Fruit fly (Drosophila melanogaster) whole organism, embryonic: ENCODE data around the gene tHMG1.

ENCODE experiments used
- Aef1 ChIP-seq: fragments of 200-800 bp; sonication (Bioruptor generic); IDR thresholded peaks from 3 replicates; pipeline ENCODE4 v1.3.6; 2022; ENCODE audit warnings: missing biosample characterization, missing genetic modification characterization
- Atf3 ChIP-seq: fragments of 200-800 bp; sonication (Bioruptor generic); optimal IDR thresholded peaks from 3 replicates; lab custom pipeline; 2016; ENCODE audit warnings: missing biosample characterization, missing genetic modification characterization
- B-H1 ChIP-seq: fragments of 200-800 bp; sonication (Bioruptor generic); IDR thresholded peaks from 3 replicates; pipeline ENCODE4 v1.3.6; 2022; ENCODE audit warnings: missing biosample characterization, missing genetic modification characterization
- CG12744 ChIP-seq: fragments of 200-800 bp; sonication (Bioruptor generic); optimal IDR thresholded peaks from 2 replicates; lab custom pipeline; 2016; ENCODE audit warnings: missing biosample characterization, missing genetic modification characterization
- CG13287 ChIP-seq: fragments of 200-800 bp; sonication (Bioruptor generic); IDR thresholded peaks from 2 replicates; pipeline ENCODE4 v1.3.6; 2022; ENCODE audit warnings: missing biosample characterization, missing genetic modification characterization; ENCODE audit not compliant: partially characterized antibody
- CG13775 ChIP-seq: fragments of 200-800 bp; sonication (Bioruptor generic); optimal IDR thresholded peaks from 3 replicates; lab custom pipeline; 2017; ENCODE audit warnings: missing biosample characterization, mild to moderate bottlenecking, missing genetic modification characterization
- CG14014 ChIP-seq: fragments of 200-800 bp; sonication (Bioruptor generic); IDR thresholded peaks from 2 replicates; pipeline ENCODE4 v1.3.6; 2022; ENCODE audit warnings: missing biosample characterization, missing genetic modification characterization
- CG18011 ChIP-seq: fragments of 200-800 bp; sonication (Bioruptor generic); optimal IDR thresholded peaks from 2 replicates; lab custom pipeline; 2017; ENCODE audit warnings: missing biosample characterization, missing genetic modification characterization, mild to moderate bottlenecking, moderate library complexity, missing genotype
- CG18764 ChIP-seq: fragments of 200-800 bp; sonication (Bioruptor generic); optimal IDR thresholded peaks from 3 replicates; lab custom pipeline; 2016; ENCODE audit warnings: missing biosample characterization, missing genetic modification characterization
- CG2875 ChIP-seq: fragments of 200-800 bp; sonication (Bioruptor generic); optimal IDR thresholded peaks from 2 replicates; lab custom pipeline; 2017; ENCODE audit warnings: missing biosample characterization, mild to moderate bottlenecking, missing genetic modification characterization, missing genetic modification reagents
- CG3281 ChIP-seq: fragments of 200-800 bp; sonication (Bioruptor generic); optimal IDR thresholded peaks from 3 replicates; lab custom pipeline; 2017; ENCODE audit warnings: missing biosample characterization, mild to moderate bottlenecking, missing genetic modification characterization
- CG34422 ChIP-seq: fragments of 200-800 bp; sonication (Bioruptor generic); IDR thresholded peaks from 3 replicates; pipeline ENCODE4 v1.3.6; 2022; ENCODE audit warnings: missing biosample characterization, missing genetic modification characterization
- CG4707 ChIP-seq: fragments of 200-800 bp; sonication (Bioruptor generic); optimal IDR thresholded peaks from 2 replicates; lab custom pipeline; 2018; ENCODE audit warnings: missing biosample characterization, mild to moderate bottlenecking, missing genetic modification characterization, moderate library complexity
- CG4730 ChIP-seq: fragments of 200-800 bp; sonication (Bioruptor generic); IDR thresholded peaks from 2 replicates; pipeline ENCODE4 v1.3.6; 2022; ENCODE audit warnings: missing biosample characterization, missing genetic modification characterization
- CG7928 ChIP-seq: fragments of 200-800 bp; sonication (Bioruptor generic); optimal IDR thresholded peaks from 2 replicates; lab custom pipeline; 2017; ENCODE audit warnings: missing biosample characterization, mild to moderate bottlenecking, missing genetic modification characterization
- CG8388 ChIP-seq: fragments of 200-800 bp; sonication (Bioruptor generic); optimal IDR thresholded peaks from 2 replicates; lab custom pipeline; 2019; ENCODE audit warnings: missing biosample characterization, mild to moderate bottlenecking, missing genetic modification characterization, moderate library complexity
- CG8924 ChIP-seq: fragments of 200-800 bp; optimal IDR thresholded peaks from 3 replicates; lab custom pipeline; 2019; ENCODE audit warnings: missing biosample characterization, mild to moderate bottlenecking, missing genetic modification characterization, moderate library complexity
- CG9797 ChIP-seq: fragments of 200-800 bp; sonication (Bioruptor generic); optimal IDR thresholded peaks from 3 replicates; lab custom pipeline; 2018; ENCODE audit warnings: missing biosample characterization, mild to moderate bottlenecking, missing genetic modification characterization
- Chrac-16 ChIP-seq: fragments of 200-800 bp; sonication (Bioruptor generic); optimal IDR thresholded peaks from 3 replicates; lab custom pipeline; 2016; ENCODE audit warnings: missing biosample characterization, missing genetic modification characterization
- CkIIα-i1 ChIP-seq: fragments of 200-800 bp; sonication (Bioruptor generic); IDR thresholded peaks from 2 replicates; pipeline ENCODE4 v1.3.6; 2022; ENCODE audit warnings: missing biosample characterization, missing genetic modification characterization
- D19A ChIP-seq: fragments of 200-800 bp; optimal IDR thresholded peaks from 3 replicates; lab custom pipeline; 2019; ENCODE audit warnings: missing biosample characterization, mild to moderate bottlenecking, missing genetic modification characterization, moderate library complexity
- Dip2 ChIP-seq: fragments of 200-800 bp; sonication (Bioruptor generic); IDR thresholded peaks from 2 replicates; pipeline ENCODE4 v1.3.6; 2022; ENCODE audit warnings: missing biosample characterization, missing genetic modification characterization
- Eip74EF ChIP-seq, 2 experiments: fragments of 200-800 bp in 1 of 2; fragments of >200 bp in 1 of 2; sonication (Bioruptor generic) in 1 of 2; optimal IDR thresholded peaks; 2 replicates each; lab custom pipeline; 2017 to 2019; ENCODE audit warnings: missing biosample characterization in 2 of 2, missing genetic modification characterization in 2 of 2, mild to moderate bottlenecking in 1 of 2, moderate library complexity in 1 of 2
- Hmr ChIP-seq: fragments of 200-800 bp; sonication (Bioruptor generic); optimal IDR thresholded peaks from 3 replicates; lab custom pipeline; 2017; ENCODE audit warnings: mild to moderate bottlenecking, missing biosample characterization, missing genetic modification reagents, missing genetic modification characterization
- Hr39 ChIP-seq: fragments of >200 bp; optimal IDR thresholded peaks from 2 replicates; lab custom pipeline; 2017
- Lhr ChIP-seq: fragments of 200-800 bp; sonication (Bioruptor generic); optimal IDR thresholded peaks from 3 replicates; lab custom pipeline; 2017; ENCODE audit warnings: mild to moderate bottlenecking, missing biosample characterization, missing genetic modification reagents, missing genetic modification characterization
- MTF-1 ChIP-seq: fragments of 200-800 bp; sonication (Bioruptor generic); optimal IDR thresholded peaks from 2 replicates; lab custom pipeline; 2018; ENCODE audit warnings: missing biosample characterization, mild to moderate bottlenecking, missing genetic modification characterization, borderline replicate concordance
- NK7.1 ChIP-seq: fragments of 200-800 bp; sonication (Bioruptor generic); optimal IDR thresholded peaks from 3 replicates; lab custom pipeline; 2016; ENCODE audit warnings: missing biosample characterization, missing genetic modification characterization
- Sry-β ChIP-seq: fragments of 200-800 bp; sonication (Bioruptor generic); optimal IDR thresholded peaks from 2 replicates; lab custom pipeline; 2018; ENCODE audit warnings: missing biosample characterization, mild to moderate bottlenecking, missing genetic modification characterization, moderate library complexity
- Taf1 ChIP-seq: fragments of 200-800 bp; sonication (Bioruptor generic); IDR thresholded peaks from 2 replicates; pipeline ENCODE4 v1.3.6; 2022; ENCODE audit warnings: missing biosample characterization, missing genetic modification characterization
- Vsx1 ChIP-seq: fragments of 200-800 bp; sonication (Bioruptor generic); optimal IDR thresholded peaks from 2 replicates; lab custom pipeline; 2017; ENCODE audit warnings: missing biosample characterization, mild to moderate bottlenecking, missing genetic modification characterization, missing genetic modification reagents
- abd-A ChIP-seq: fragments of 200-800 bp; sonication (Bioruptor generic); optimal IDR thresholded peaks from 3 replicates; lab custom pipeline; 2019; ENCODE audit warnings: missing biosample characterization, mild to moderate bottlenecking, missing genetic modification characterization, moderate library complexity
- aop ChIP-seq: fragments of 200-800 bp; sonication (Bioruptor generic); IDR thresholded peaks from 2 replicates; pipeline ENCODE4 v1.3.6; 2022; ENCODE audit warnings: missing biosample characterization, missing genetic modification characterization
- ara ChIP-seq: fragments of 200-800 bp; sonication (Bioruptor generic); IDR thresholded peaks from 2 replicates; pipeline ENCODE4 v1.3.6; 2022; ENCODE audit warnings: missing biosample characterization, missing genetic modification characterization
- az2 ChIP-seq: fragments of 200-800 bp; sonication (Bioruptor generic); optimal IDR thresholded peaks from 3 replicates; lab custom pipeline; 2016; ENCODE audit warnings: missing biosample characterization, missing genetic modification characterization
- bbx ChIP-seq: fragments of 200-800 bp; sonication (Bioruptor generic); IDR thresholded peaks from 2 replicates; pipeline ENCODE4 v1.3.6; 2022; ENCODE audit warnings: missing biosample characterization, missing genetic modification characterization; ENCODE audit not compliant: partially characterized antibody
- cas ChIP-seq: fragments of 200-800 bp; sonication (Bioruptor generic); IDR thresholded peaks from 2 replicates; pipeline ENCODE4 v1.3.6; 2022; ENCODE audit warnings: missing biosample characterization, missing genetic modification characterization
- cg ChIP-seq: fragments of 200-800 bp; sonication (Bioruptor generic); optimal IDR thresholded peaks from 3 replicates; lab custom pipeline; 2019; ENCODE audit warnings: missing biosample characterization, mild to moderate bottlenecking, missing genetic modification characterization, moderate library complexity
- chn ChIP-seq: fragments of 200-800 bp; sonication (Bioruptor generic); optimal IDR thresholded peaks from 2 replicates; lab custom pipeline; 2016; ENCODE audit warnings: missing biosample characterization, missing genetic modification characterization
- fd3F ChIP-seq: fragments of 200-800 bp; sonication (Bioruptor generic); optimal IDR thresholded peaks from 2 replicates; lab custom pipeline; 2018; ENCODE audit warnings: missing biosample characterization, mild to moderate bottlenecking, missing genetic modification characterization, moderate library complexity
- gfzf ChIP-seq: fragments of 200-800 bp; sonication (Bioruptor generic); optimal IDR thresholded peaks from 2 replicates; lab custom pipeline; 2016; ENCODE audit warnings: missing biosample characterization, mild to moderate bottlenecking, missing genetic modification characterization, moderate library complexity
- hkb ChIP-seq, 2 experiments: fragments of 200-800 bp in 1 of 2; fragments of >200 bp in 1 of 2; sonication (Bioruptor generic) in 1 of 2; IDR thresholded peaks in 1 of 2; optimal IDR thresholded peaks in 1 of 2; 2 replicates each; pipeline versions ENCODE4 v1.3.6 to Lab custom; 2017 to 2022; ENCODE audit warnings: missing biosample characterization in 1 of 2, missing genetic modification characterization in 1 of 2
- lbe ChIP-seq: fragments of 200-800 bp; sonication (Bioruptor generic); optimal IDR thresholded peaks from 2 replicates; lab custom pipeline; 2016; ENCODE audit warnings: missing biosample characterization, mild to moderate bottlenecking, missing genetic modification characterization
- scrt ChIP-seq: fragments of 200-800 bp; sonication (Bioruptor generic); optimal IDR thresholded peaks from 2 replicates; lab custom pipeline; 2018; ENCODE audit warnings: missing biosample characterization, mild to moderate bottlenecking, missing genetic modification characterization, moderate library complexity
- stc ChIP-seq: fragments of 200-800 bp; sonication (Bioruptor generic); IDR thresholded peaks from 2 replicates; pipeline ENCODE4 v1.3.6; 2022; ENCODE audit warnings: missing biosample characterization, missing genetic modification characterization
- trh ChIP-seq: fragments of 200-800 bp; sonication (Bioruptor generic); optimal IDR thresholded peaks from 2 replicates; lab custom pipeline; 2016; ENCODE audit warnings: missing biosample characterization, missing genetic modification characterization
- unpg ChIP-seq: fragments of 200-800 bp; sonication (Bioruptor generic); optimal IDR thresholded peaks from 3 replicates; lab custom pipeline; 2018; ENCODE audit warnings: missing biosample characterization, mild to moderate bottlenecking, missing genetic modification characterization, moderate library complexity
- usp ChIP-seq: fragments of >200 bp; optimal IDR thresholded peaks from 2 replicates; lab custom pipeline; 2017; ENCODE audit warnings: missing biosample characterization, missing genetic modification characterization
- wek ChIP-seq: fragments of 200-800 bp; sonication (Bioruptor generic); optimal IDR thresholded peaks from 3 replicates; lab custom pipeline; 2018; ENCODE audit warnings: missing biosample characterization, mild to moderate bottlenecking, missing genetic modification characterization, moderate library complexity

Gene tHMG1

DNA sequence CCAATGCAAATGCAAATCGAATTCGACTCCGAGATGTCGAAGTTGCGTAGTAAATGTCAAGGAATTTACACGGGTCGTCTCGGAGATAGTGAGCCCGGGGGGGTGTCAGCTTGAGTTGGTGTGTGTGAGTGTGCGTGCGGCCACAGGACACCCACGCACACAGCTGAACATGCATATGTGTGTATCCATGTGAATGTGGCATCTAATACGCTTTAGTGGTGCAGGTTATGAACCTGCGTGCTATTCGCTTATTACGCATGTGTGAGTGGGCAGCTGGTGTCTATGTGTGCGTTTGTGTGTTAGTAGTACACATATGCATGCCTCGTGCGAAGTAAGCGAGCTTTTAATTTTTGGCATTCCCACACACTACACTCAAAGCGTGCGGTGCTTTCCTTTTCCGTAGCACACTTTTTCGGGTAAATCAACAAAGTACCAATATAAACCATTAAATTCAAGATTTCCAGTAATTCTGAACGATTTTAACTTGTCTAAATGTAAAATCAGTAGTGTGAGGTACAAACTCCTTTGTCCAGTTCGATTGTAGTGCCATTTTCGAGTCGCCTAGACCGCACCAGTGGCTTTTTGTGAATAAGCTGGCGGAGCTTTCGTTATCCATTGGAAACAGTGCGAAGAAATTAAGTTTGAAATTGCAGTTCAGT, 22.7 kb upstream of the tHMG1 start (continued):
- TF ChIP-seq Eip74EF (GFP tag; optimal IDR thresholded peaks at IDR 0.05; lab: Kevin White, UChicago), result no peak
- peak; percentile 50 for TF ChIP-seq trh (GFP tag; lab: Kevin White, UChicago)
- peak; percentile 89 for TF ChIP-seq CG3281 (GFP tag; lab: Kevin White, UChicago)
- no peak for TF ChIP-seq usp (GFP tag; lab: Kevin White, UChicago)
- no peak for TF ChIP-seq Sry-β
- TF ChIP-seq stc, result peak; percentile 78
- TF ChIP-seq lbe (GFP tag; lab: Kevin White, UChicago), result no peak
- TF ChIP-seq scrt, result peak; percentile 87
- TF ChIP-seq gfzf, result no peak
- peak; percentile 78 for TF ChIP-seq cas
- TF ChIP-seq NK7.1 (GFP tag; lab: Kevin White, UChicago), result peak; percentile 77
- peak; percentile 81 for TF ChIP-seq Chrac-16
- TF ChIP-seq Aef1 (GFP tag; lab: Robert Waterston, UW), result peak; percentile 84
- peak; percentile 71 for TF ChIP-seq Atf3
- peak; percentile 69; the same call in 1 of the 2 replicates for TF ChIP-seq aop
- TF ChIP-seq CG4707, result peak; percentile 56
- peak; percentile 87 for TF ChIP-seq unpg (GFP tag; lab: Kevin White, UChicago)
- TF ChIP-seq Taf1, result peak; percentile 54; the same call in 1 of the 2 replicates
- peak; percentile 67 for TF ChIP-seq chn (GFP tag; lab: Kevin White, UChicago)
- peak; percentile 73 for TF ChIP-seq CG12744
- peak; percentile 41 for TF ChIP-seq CG7928 (GFP tag; lab: Kevin White, UChicago)
- peak; percentile 73 for TF ChIP-seq CG8388
- no peak for TF ChIP-seq Lhr (GFP tag; lab: Kevin White, UChicago)
- peak; percentile 78 for TF ChIP-seq CG18764 (GFP tag; lab: Kevin White, UChicago)
- TF ChIP-seq wek (GFP tag; lab: Kevin White, UChicago), result peak; percentile 52
- peak; percentile 43 for TF ChIP-seq Vsx1
- TF ChIP-seq CG34422 (GFP tag; lab: Robert Waterston, UW), result peak; percentile 79; the same call in 1 of the 3 replicates
- peak; percentile 75 for TF ChIP-seq CG13775 (GFP tag; lab: Kevin White, UChicago)
- peak; percentile 87 for TF ChIP-seq fd3F (GFP tag; lab: Kevin White, UChicago)
- TF ChIP-seq CG4730, result peak; percentile 80
- TF ChIP-seq CG2875 (GFP tag; lab: Kevin White, UChicago), result peak; percentile 54
- no peak for TF ChIP-seq CG13287 (GFP tag; lab: Robert Waterston, UW)
- TF ChIP-seq abd-A (tag; lab: Kevin White, UChicago), result peak; percentile 86
- TF ChIP-seq CG18011, result peak; percentile 68
- TF ChIP-seq CG8924, result peak; percentile 87
- no peak for TF ChIP-seq CG9797 (GFP tag; lab: Kevin White, UChicago)
- TF ChIP-seq az2 (GFP tag; lab: Kevin White, UChicago), result peak; percentile 80
- TF ChIP-seq CG14014 (GFP tag; lab: Robert Waterston, UW), result peak; percentile 90
- peak; percentile 73 for TF ChIP-seq cg (GFP tag; lab: Kevin White, UChicago)
- peak; percentile 76 for TF ChIP-seq B-H1 (GFP tag; lab: Robert Waterston, UW)
- peak; percentile 79 for TF ChIP-seq D19A (tag; lab: Kevin White, UChicago)
- TF ChIP-seq ara (GFP tag; lab: Robert Waterston, UW), result peak; percentile 57; the same call in 1 of the 2 replicates
- no peak for TF ChIP-seq Hr39 (lab: Kevin White, UChicago)
- TF ChIP-seq MTF-1 (GFP tag; lab: Kevin White, UChicago), result peak; percentile 1
- TF ChIP-seq hkb (optimal IDR thresholded peaks at IDR 0.05; lab: Kevin White, UChicago), result no peak
- TF ChIP-seq hkb (GFP tag; IDR thresholded peaks at IDR 0.05; lab: Robert Waterston, UW), result peak; percentile 91
- TF ChIP-seq Hmr, result peak; percentile 95
- TF ChIP-seq bbx (GFP tag; lab: Robert Waterston, UW), result no peak
- peak; percentile 33; the same call in 1 of the 2 replicates for TF ChIP-seq CkIIα-i1 (GFP tag; lab: Robert Waterston, UW)
- TF ChIP-seq Dip2 (GFP tag; lab: Robert Waterston, UW), result no peak
